Worm (Caenorhabditis elegans) whole organism, L4 larva: Measurements from ENCODE around the gene sod-4.

Source experiments
- R02D3.7 ChIP-seq: fragments of 150-350 bp; sonication (generic microtip); optimal IDR thresholded peaks from 3 replicates; lab custom pipeline; 2014; ENCODE audit warnings: missing biosample characterization, missing genetic modification characterization
- Y105C5A.15 ChIP-seq: fragments of 200-800 bp; sonication (Bioruptor generic); IDR thresholded peaks from 2 replicates; pipeline ENCODE4 v1.3.6; 2022; ENCODE audit warnings: missing genetic modification characterization, missing compliant biosample characterization
- ama-1 ChIP-seq: fragments of 150-350 bp; optimal IDR thresholded peaks from 2 replicates; lab custom pipeline; 2014; ENCODE audit warnings: inconsistent platforms, mixed read lengths
- dmd-6 ChIP-seq: fragments of 200-800 bp; sonication (Bioruptor generic); IDR thresholded peaks from 2 replicates; pipeline ENCODE4 v1.3.6; 2022; ENCODE audit warnings: missing genetic modification reagents, missing genetic modification characterization, missing compliant biosample characterization
- lin-39 ChIP-seq: fragments of 150-350 bp; optimal IDR thresholded peaks from 2 replicates; lab custom pipeline; 2014; ENCODE audit warnings: missing biosample characterization, missing genetic modification reagents, missing genetic modification characterization
- madf-9 ChIP-seq: fragments of 200-800 bp; sonication (Bioruptor generic); conservative IDR thresholded peaks from 2 replicates; pipeline ENCODE4 v1.3.6; 2022; ENCODE audit warnings: missing genetic modification reagents, missing genetic modification characterization, missing compliant biosample characterization
- mdl-1 ChIP-seq, 2 experiments: fragments of 150-350 bp in 1 of 2; sonication (generic microtip) in 1 of 2; optimal IDR thresholded peaks; 2 replicates each; lab custom pipeline; 2014 to 2017; ENCODE audit warnings: missing biosample characterization in 2 of 2, missing genetic modification characterization in 2 of 2
- nhr-11 ChIP-seq: fragments of 150-350 bp; optimal IDR thresholded peaks from 2 replicates; lab custom pipeline; 2014; ENCODE audit warnings: missing biosample characterization, missing genetic modification characterization

DNA sequence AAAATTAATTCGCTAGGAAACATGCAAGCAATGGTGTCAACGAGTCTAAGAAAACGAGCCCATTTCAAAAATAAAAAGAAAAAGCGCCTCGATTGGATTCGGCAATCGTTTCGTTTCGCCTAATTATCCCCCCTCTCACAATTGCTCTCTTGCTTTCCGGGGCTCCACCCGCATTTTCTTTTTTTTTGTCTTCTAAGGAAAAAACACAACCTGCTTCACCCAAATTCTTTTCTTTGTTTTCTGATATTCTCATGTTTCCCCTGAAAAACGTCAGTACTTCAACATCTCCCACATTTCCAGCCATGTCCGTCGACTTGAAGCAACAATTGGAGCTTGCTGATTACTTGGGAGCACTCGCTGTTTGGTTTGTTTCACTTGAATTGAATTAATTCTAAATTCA is 11.7 kb downstream of the sod-4 start, which contains the start of gene nlp-36:
- TF ChIP-seq dmd-6 = no peak
- no peak for TF ChIP-seq lin-39 (tag; lab: Kevin White, UChicago)
- TF ChIP-seq nhr-11 (tag; lab: Kevin White, UChicago) = no peak
- no peak for TF ChIP-seq madf-9 (GFP tag; lab: Robert Waterston, UW)
- TF ChIP-seq mdl-1 (tag; optimal IDR thresholded peaks at IDR 0.05; lab: Kevin White, UChicago) = no peak
- no peak for TF ChIP-seq ama-1 (lab: Kevin White, UChicago)
- TF ChIP-seq R02D3.7 (tag; lab: Kevin White, UChicago) = no peak
- no peak for TF ChIP-seq Y105C5A.15 (GFP tag; lab: Robert Waterston, UW)
